Worm (Caenorhabditis elegans) whole organism, early embryonic: Measurements from ENCODE around the gene Y73B6A.3.

Experiments
- B0310.2 ChIP-seq: sonication (generic microtip); optimal IDR thresholded peaks from 2 replicates; lab custom pipeline; 2016; ENCODE audit warnings: mild to moderate bottlenecking, missing genetic modification characterization, missing compliant biosample characterization
- flt-1 ChIP-seq: fragments of 200-800 bp; sonication (Bioruptor generic); IDR thresholded peaks from 2 replicates; pipeline ENCODE4 v1.3.6; 2022; ENCODE audit warnings: missing genetic modification characterization, missing compliant biosample characterization

DNA sequence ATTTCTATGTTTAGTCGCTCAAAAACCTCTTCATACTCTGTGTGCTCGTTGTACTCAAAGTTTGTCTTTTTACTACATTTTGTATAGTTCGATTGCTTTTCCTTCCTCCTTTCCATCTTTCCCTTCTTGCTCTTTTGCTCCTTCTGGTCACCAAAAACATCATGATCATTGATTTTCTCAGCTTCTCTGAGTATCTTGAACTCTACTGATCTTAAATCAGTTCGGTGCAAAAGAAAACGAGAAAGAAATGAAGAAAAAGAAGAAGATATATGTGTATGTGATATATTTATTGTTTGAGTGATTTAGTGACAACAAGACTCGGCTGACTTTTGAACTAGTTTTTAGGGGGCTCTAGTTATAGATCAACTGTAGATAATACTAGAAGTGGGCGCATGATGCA lies 10.0 kb upstream of the Y73B6A.3 start:
- TF ChIP-seq B0310.2 (tag; lab: Kevin White, UChicago) (no peak), flt-1 (GFP tag; lab: Robert Waterston, UW) (no peak)
